Worm (Caenorhabditis elegans) whole organism, young adult: Measurements from ENCODE around the gene srg-23.

Experiments used
- C17E4.6 ChIP-seq: fragments of 200-800 bp; sonication (Bioruptor generic); IDR thresholded peaks from 2 replicates; pipeline ENCODE4 v1.3.6; 2022; ENCODE audit warnings: missing genetic modification reagents, missing genetic modification characterization, missing compliant biosample characterization
- D2030.7 ChIP-seq: fragments of 200-800 bp; sonication (Bioruptor generic); IDR thresholded peaks from 2 replicates; pipeline ENCODE4 v1.3.6; 2022; ENCODE audit warnings: missing genetic modification reagents, missing genetic modification characterization, missing compliant biosample characterization
- F10E7.11 ChIP-seq: sonication (generic microtip); optimal IDR thresholded peaks from 2 replicates; lab custom pipeline; 2017; ENCODE audit warnings: mild to moderate bottlenecking, missing genetic modification characterization, moderate library complexity, missing compliant biosample characterization
- F33H1.4 ChIP-seq: fragments of 200-800 bp; sonication (Bioruptor generic); IDR thresholded peaks from 2 replicates; pipeline ENCODE4 v1.3.6; 2022; ENCODE audit warnings: missing genetic modification reagents, missing genetic modification characterization, missing compliant biosample characterization
- F49E8.2 ChIP-seq: sonication (generic microtip); optimal IDR thresholded peaks from 3 replicates; lab custom pipeline; 2017; ENCODE audit warnings: missing genetic modification characterization, mild to moderate bottlenecking, missing compliant biosample characterization, antibody characterized with exemption, moderate library complexity; ENCODE audit not compliant: insufficient read depth
- Y53F4B.3 ChIP-seq: fragments of 200-800 bp; sonication (Bioruptor generic); IDR thresholded peaks from 2 replicates; pipeline ENCODE4 v1.3.6; 2022; ENCODE audit warnings: missing genetic modification reagents, missing genetic modification characterization, missing compliant biosample characterization
- Y53G8AR.9 ChIP-seq: fragments of 200-800 bp; sonication (Bioruptor generic); conservative IDR thresholded peaks from 2 replicates; pipeline ENCODE4 v1.3.6; 2022; ENCODE audit warnings: missing genetic modification reagents, missing genetic modification characterization, missing compliant biosample characterization
- Y56A3A.18 ChIP-seq: fragments of 200-800 bp; sonication (Bioruptor generic); IDR thresholded peaks from 2 replicates; pipeline ENCODE4 v1.3.6; 2022; ENCODE audit warnings: missing genetic modification reagents, missing genetic modification characterization, missing compliant biosample characterization
- aptf-2 ChIP-seq: fragments of 200-800 bp; sonication (Bioruptor generic); conservative IDR thresholded peaks from 2 replicates; pipeline ENCODE4 v1.3.6; 2022; ENCODE audit warnings: missing genetic modification reagents, missing genetic modification characterization, missing compliant biosample characterization
- atf-7 ChIP-seq: sonication (generic microtip); optimal IDR thresholded peaks from 2 replicates; lab custom pipeline; 2017; ENCODE audit warnings: mild to moderate bottlenecking, missing genetic modification characterization, missing compliant biosample characterization
- athp-1 ChIP-seq: sonication (generic microtip); optimal IDR thresholded peaks from 2 replicates; lab custom pipeline; 2017; ENCODE audit warnings: mild to moderate bottlenecking, missing genetic modification characterization, missing compliant biosample characterization
- attf-5 ChIP-seq: fragments of 200-800 bp; sonication (Bioruptor generic); optimal IDR thresholded peaks from 2 replicates; lab custom pipeline; 2018; ENCODE audit warnings: mild to moderate bottlenecking, missing genetic modification characterization, missing compliant biosample characterization
- attf-6 ChIP-seq: fragments of 200-800 bp; sonication (Bioruptor generic); IDR thresholded peaks from 2 replicates; pipeline ENCODE4 v1.3.6; 2022; ENCODE audit warnings: missing genetic modification reagents, missing genetic modification characterization, missing compliant biosample characterization
- bed-1 ChIP-seq: fragments of 200-800 bp; sonication (Bioruptor generic); IDR thresholded peaks from 2 replicates; pipeline ENCODE4 v1.3.6; 2022; ENCODE audit warnings: missing genetic modification reagents, missing genetic modification characterization, missing compliant biosample characterization
- ceh-58 ChIP-seq: fragments of 200-800 bp; sonication (Bioruptor generic); IDR thresholded peaks from 2 replicates; pipeline ENCODE4 v1.3.6; 2022; ENCODE audit warnings: missing genetic modification characterization, missing compliant biosample characterization
- ceh-91 ChIP-seq: fragments of 200-800 bp; sonication (Bioruptor generic); IDR thresholded peaks from 2 replicates; pipeline ENCODE4 v1.3.6; 2022; ENCODE audit warnings: missing genetic modification reagents, missing genetic modification characterization, missing compliant biosample characterization
- dpl-1 ChIP-seq: fragments of 150-350 bp; optimal IDR thresholded peaks from 2 replicates; lab custom pipeline; 2014; ENCODE audit warnings: missing biosample characterization, missing genetic modification reagents, missing genetic modification characterization
- efl-1 ChIP-seq: fragments of 150-350 bp; optimal IDR thresholded peaks from 2 replicates; lab custom pipeline; 2014; ENCODE audit warnings: missing biosample characterization, missing genetic modification reagents, missing genetic modification characterization
- egrh-3 ChIP-seq: fragments of 200-800 bp; sonication (Bioruptor generic); IDR thresholded peaks from 2 replicates; pipeline ENCODE4 v1.3.6; 2022; ENCODE audit warnings: missing genetic modification reagents, missing genetic modification characterization, missing compliant biosample characterization
- ets-4 ChIP-seq: fragments of 200-800 bp; sonication (Bioruptor generic); optimal IDR thresholded peaks from 2 replicates; lab custom pipeline; 2018; ENCODE audit warnings: mild to moderate bottlenecking, missing genetic modification characterization, missing compliant biosample characterization
- fkh-3 ChIP-seq: sonication (generic microtip); optimal IDR thresholded peaks from 2 replicates; lab custom pipeline; 2016; ENCODE audit warnings: mild to moderate bottlenecking, missing genetic modification characterization, missing compliant biosample characterization
- hlh-26 ChIP-seq: fragments of 200-800 bp; sonication (Bioruptor generic); conservative IDR thresholded peaks from 2 replicates; pipeline ENCODE4 v1.3.6; 2022; ENCODE audit warnings: missing genetic modification reagents, missing genetic modification characterization, missing compliant biosample characterization
- hmg-20 ChIP-seq: fragments of 200-800 bp; sonication (Bioruptor generic); IDR thresholded peaks from 2 replicates; pipeline ENCODE4 v1.3.6; 2022; ENCODE audit warnings: missing genetic modification reagents, missing genetic modification characterization, missing compliant biosample characterization
- let-526 ChIP-seq: fragments of 200-800 bp; sonication (Bioruptor generic); IDR thresholded peaks from 2 replicates; pipeline ENCODE4 v1.3.6; 2022; ENCODE audit warnings: missing genetic modification reagents, missing genetic modification characterization, missing compliant biosample characterization
- let-607 ChIP-seq, 2 experiments: fragments of 200-800 bp in 1 of 2; sonication (Bioruptor generic) in 1 of 2; sonication (generic microtip) in 1 of 2; optimal IDR thresholded peaks; 2 replicates each; lab custom pipeline; 2016 to 2018; ENCODE audit warnings: mild to moderate bottlenecking in 2 of 2, missing compliant biosample characterization in 2 of 2, missing genetic modification characterization in 2 of 2, moderate library complexity in 2 of 2, missing genotype in 1 of 2
- lin-54 ChIP-seq: fragments of 200-800 bp; sonication (Bioruptor generic); optimal IDR thresholded peaks from 2 replicates; lab custom pipeline; 2018; ENCODE audit warnings: mild to moderate bottlenecking, missing genetic modification characterization, missing compliant biosample characterization
- lsl-1 ChIP-seq: fragments of 200-800 bp; sonication (Bioruptor generic); optimal IDR thresholded peaks from 2 replicates; lab custom pipeline; 2018; ENCODE audit warnings: mild to moderate bottlenecking, missing genetic modification characterization, moderate library complexity, missing compliant biosample characterization
- madf-10 ChIP-seq: sonication (generic microtip); optimal IDR thresholded peaks from 2 replicates; lab custom pipeline; 2016; ENCODE audit warnings: mild to moderate bottlenecking, missing genetic modification characterization, missing compliant biosample characterization
- madf-6 ChIP-seq: fragments of 200-800 bp; sonication (Bioruptor generic); IDR thresholded peaks from 2 replicates; pipeline ENCODE4 v1.3.6; 2022; ENCODE audit warnings: missing genetic modification reagents, missing genetic modification characterization, missing compliant biosample characterization
- mel-28 ChIP-seq: sonication (generic microtip); optimal IDR thresholded peaks from 2 replicates; lab custom pipeline; 2016; ENCODE audit warnings: borderline replicate concordance, mild to moderate bottlenecking, missing genetic modification characterization, missing compliant biosample characterization
- mxl-1 ChIP-seq: sonication (generic microtip); optimal IDR thresholded peaks from 2 replicates; lab custom pipeline; 2016; ENCODE audit warnings: missing genetic modification characterization, missing compliant biosample characterization
- nfya-2 ChIP-seq: fragments of 200-800 bp; sonication (Bioruptor generic); IDR thresholded peaks from 2 replicates; pipeline ENCODE4 v1.3.6; 2022; ENCODE audit warnings: missing genetic modification reagents, missing genetic modification characterization, missing compliant biosample characterization
- nhr-27 ChIP-seq: fragments of 200-800 bp; sonication (Bioruptor generic); optimal IDR thresholded peaks from 2 replicates; lab custom pipeline; 2018; ENCODE audit warnings: mild to moderate bottlenecking, missing genetic modification characterization, moderate library complexity, missing compliant biosample characterization
- rec-8 ChIP-seq, 2 experiments: sonication (generic microtip); optimal IDR thresholded peaks; 2 replicates each; lab custom pipeline; 2016; ENCODE audit warnings: mild to moderate bottlenecking in 2 of 2, missing genetic modification characterization in 2 of 2, missing genetic modification reagents in 2 of 2, missing genotype in 2 of 2, missing biosample characterization in 1 of 2, missing compliant biosample characterization in 1 of 2, moderate library complexity in 1 of 2
- repo-1 ChIP-seq: sonication (generic microtip); optimal IDR thresholded peaks from 2 replicates; lab custom pipeline; 2017; ENCODE audit warnings: mild to moderate bottlenecking, missing genetic modification characterization, missing compliant biosample characterization
- rpc-1 ChIP-seq, 2 experiments: fragments of 150-350 bp in 1 of 2; sonication (generic microtip) in 1 of 2; optimal IDR thresholded peaks; 2 replicates each; lab custom pipeline; 2014 to 2018; ENCODE audit warnings: missing biosample characterization in 1 of 2, missing genetic modification characterization in 1 of 2, missing genetic modification reagents in 1 of 2, missing genotype in 1 of 2
- snpc-1.1 ChIP-seq: sonication (generic microtip); optimal IDR thresholded peaks from 2 replicates; lab custom pipeline; 2017; ENCODE audit warnings: missing genetic modification characterization, mild to moderate bottlenecking, missing compliant biosample characterization, antibody characterized with exemption, moderate library complexity, missing genotype, missing genetic modification reagents; ENCODE audit not compliant: insufficient read depth
- snpc-1.3 ChIP-seq: sonication (generic microtip); optimal IDR thresholded peaks from 2 replicates; lab custom pipeline; 2017; ENCODE audit warnings: missing genetic modification characterization, mild to moderate bottlenecking, missing compliant biosample characterization, antibody characterized with exemption, moderate library complexity, missing genotype, missing genetic modification reagents; ENCODE audit not compliant: insufficient read depth
- snpc-4 ChIP-seq, 5 experiments: fragments of 150-350 bp in 1 of 5; sonication (generic microtip) in 4 of 5; optimal IDR thresholded peaks; 2 replicates each; lab custom pipeline; 2014 to 2018; ENCODE audit warnings: missing genetic modification characterization in 5 of 5, missing biosample characterization in 3 of 5, antibody characterized with exemption in 2 of 5, mild to moderate bottlenecking in 2 of 5, missing compliant biosample characterization in 2 of 5, missing genotype in 2 of 5, moderate library complexity in 2 of 5, missing genetic modification reagents in 1 of 5
- tbp1 ChIP-seq: fragments of 200-800 bp; sonication (Bioruptor generic); optimal IDR thresholded peaks from 2 replicates; lab custom pipeline; 2018; ENCODE audit warnings: mild to moderate bottlenecking, missing genetic modification characterization, missing compliant biosample characterization
- tbx-9 ChIP-seq: sonication (generic microtip); optimal IDR thresholded peaks from 2 replicates; lab custom pipeline; 2016; ENCODE audit warnings: borderline replicate concordance, missing genetic modification characterization, inconsistent platforms, missing compliant biosample characterization
- unc-62 ChIP-seq: fragments of 150-350 bp; optimal IDR thresholded peaks from 2 replicates; lab custom pipeline; 2014; ENCODE audit warnings: missing biosample characterization, missing genetic modification reagents, missing genetic modification characterization
- xnd-1 ChIP-seq: sonication (generic microtip); optimal IDR thresholded peaks from 2 replicates; lab custom pipeline; 2016; ENCODE audit warnings: missing genotype, missing genetic modification reagents, missing genetic modification characterization, missing compliant biosample characterization
- zim-3 ChIP-seq: sonication (generic microtip); optimal IDR thresholded peaks from 2 replicates; lab custom pipeline; 2017; ENCODE audit warnings: mild to moderate bottlenecking, missing genetic modification characterization, moderate library complexity, missing compliant biosample characterization
- ztf-18 ChIP-seq: sonication (generic microtip); optimal IDR thresholded peaks from 2 replicates; lab custom pipeline; 2016; ENCODE audit warnings: missing genotype, mild to moderate bottlenecking, missing genetic modification characterization, missing compliant biosample characterization
- ztf-25 ChIP-seq: fragments of 200-800 bp; sonication (Bioruptor generic); IDR thresholded peaks from 2 replicates; pipeline ENCODE4 v1.3.6; 2022; ENCODE audit warnings: missing genetic modification reagents, missing genetic modification characterization, missing compliant biosample characterization
- ztf-3 ChIP-seq: fragments of 200-800 bp; sonication (Bioruptor generic); optimal IDR thresholded peaks from 2 replicates; lab custom pipeline; 2018; ENCODE audit warnings: mild to moderate bottlenecking, missing genetic modification characterization, missing compliant biosample characterization

The srg-23 gene

DNA sequence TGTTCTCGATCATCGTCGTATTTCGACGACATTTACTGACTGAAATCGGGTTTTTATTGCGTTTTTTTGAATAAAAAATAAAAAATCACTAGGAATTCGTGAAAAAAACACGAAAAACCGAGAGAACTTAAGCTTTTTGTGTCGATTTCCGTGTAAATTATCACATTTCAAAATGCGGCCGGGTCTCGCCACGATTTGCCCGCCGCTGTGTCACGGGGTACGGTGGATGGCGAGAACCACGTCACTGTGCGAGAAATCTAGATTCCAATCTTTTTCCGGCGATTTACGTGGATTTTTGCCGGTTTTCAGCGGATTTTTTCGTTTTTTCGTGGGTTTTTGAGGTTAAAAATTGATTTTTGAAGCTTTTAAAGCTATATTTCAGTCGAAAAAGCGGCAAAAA is 19.0 kb downstream of the srg-23 start, which contains the start of gene Y25C1A.8 (continued):
- TF ChIP-seq let-607 (tag; optimal IDR thresholded peaks at IDR 0.05; lab: Kevin White, UChicago) (peak; percentile 97 to 98), mxl-1 (tag; lab: Kevin White, UChicago) (peak; percentile 15), F33H1.4 (peak; percentile 100), Y56A3A.18 (GFP tag; lab: Robert Waterston, UW) (no peak; the same call in 1 of the 2 replicates), snpc-1.3 (tag; lab: Kevin White, UChicago) (peak; percentile 51), hlh-26 (no peak), xnd-1 (tag; lab: Kevin White, UChicago) (peak; percentile 69), repo-1 (tag; lab: Kevin White, UChicago) (peak; percentile 91), let-526 (GFP tag; lab: Robert Waterston, UW) (no peak), snpc-4 (GFP tag; optimal IDR thresholded peaks at IDR 0.05; lab: Kevin White, UChicago) (peak; percentile 63), snpc-4 (tag; optimal IDR thresholded peaks at IDR 0.05; lab: Kevin White, UChicago) (peak in 3 of 4 experiments; percentile 71 to 73 (median 73)), nhr-27 (no peak), fkh-3 (tag; lab: Kevin White, UChicago) (no peak), madf-6 (peak; percentile 88), atf-7 (tag; lab: Kevin White, UChicago) (peak; percentile 97), madf-10 (tag; lab: Kevin White, UChicago) (peak; percentile 51), mel-28 (tag; lab: Kevin White, UChicago) (peak; percentile 58), ceh-91 (peak; percentile 63; the same call in 1 of the 2 replicates), dpl-1 (GFP tag; lab: Kevin White, UChicago) (peak; percentile 37), unc-62 (GFP tag; lab: Kevin White, UChicago) (no peak), F10E7.11 (tag; lab: Kevin White, UChicago) (no peak), hmg-20 (no peak), rpc-1 (optimal IDR thresholded peaks at IDR 0.05; lab: Kevin White, UChicago) (peak; percentile 24), rpc-1 (tag; optimal IDR thresholded peaks at IDR 0.05; lab: Kevin White, UChicago) (no peak), bed-1 (GFP tag; lab: Robert Waterston, UW) (no peak), attf-6 (GFP tag; lab: Robert Waterston, UW) (no peak), Y53F4B.3 (no peak), ets-4 (GFP tag; lab: Kevin White, UChicago) (peak; percentile 78), tbp1 (GFP tag; lab: Kevin White, UChicago) (peak; percentile 71), F49E8.2 (peak; percentile 70), ztf-18 (peak; percentile 52), attf-5 (GFP tag; lab: Kevin White, UChicago) (peak; percentile 83), tbx-9 (no peak), Y53G8AR.9 (GFP tag; lab: Robert Waterston, UW) (peak; percentile 93), rec-8 (tag; optimal IDR thresholded peaks at IDR 0.05; lab: Kevin White, UChicago) (no peak), D2030.7 (peak; percentile 75; the same call in 1 of the 2 replicates), ztf-3 (GFP tag; lab: Kevin White, UChicago) (peak; percentile 48), athp-1 (tag; lab: Kevin White, UChicago) (peak; percentile 62), lsl-1 (GFP tag; lab: Kevin White, UChicago) (peak; percentile 97), egrh-3 (no peak), ceh-58 (no peak), C17E4.6 (GFP tag; lab: Robert Waterston, UW) (no peak; the same call in 1 of the 2 replicates), aptf-2 (GFP tag; lab: Robert Waterston, UW) (no peak), nfya-2 (no peak), ztf-25 (GFP tag; lab: Robert Waterston, UW) (no peak), snpc-1.1 (no peak), zim-3 (peak; percentile 53), lin-54 (peak; percentile 90), efl-1 (GFP tag; lab: Kevin White, UChicago) (peak; percentile 51)
